Fruit fly (Drosophila melanogaster): ENCODE results near the gene Cadps.

Cadps gene

dm6 chr4:1250978-1251377 is 20.3 kb downstream of the Cadps start:
- TF ChIP-seq CTCF (optimal IDR thresholded peaks at IDR 0.05) (no peak), CG8478 (optimal IDR thresholded peaks at IDR 0.05) (no peak)

dm6 chr4:1260363-1260762 is 29.7 kb downstream of the Cadps start:
- TF ChIP-seq CG8478 (optimal IDR thresholded peaks at IDR 0.05) (no peak), CTCF (optimal IDR thresholded peaks at IDR 0.05) (no peak)

dm6 chr4:1306367-1306766 is 75.7 kb downstream of the Cadps start:
- TF ChIP-seq CTCF (optimal IDR thresholded peaks at IDR 0.05) (no peak), CG8478 (optimal IDR thresholded peaks at IDR 0.05) (no peak)
